Worm (Caenorhabditis elegans) whole organism, early embryonic: ENCODE data around the gene smoc-1.

Source experiments
- B0310.2 ChIP-seq: sonication (generic microtip); optimal IDR thresholded peaks from 2 replicates; lab custom pipeline; 2016; ENCODE audit warnings: mild to moderate bottlenecking, missing genetic modification characterization, missing compliant biosample characterization
- F13C5.2 ChIP-seq: sonication (generic microtip); optimal IDR thresholded peaks from 2 replicates; lab custom pipeline; 2017; ENCODE audit warnings: mild to moderate bottlenecking, missing genetic modification characterization, inconsistent platforms, missing compliant biosample characterization
- aly-1 ChIP-seq: sonication (generic microtip); optimal IDR thresholded peaks from 2 replicates; lab custom pipeline; 2016; ENCODE audit warnings: missing genetic modification characterization, missing compliant biosample characterization
- ama-1 ChIP-seq: fragments of 150-350 bp; optimal IDR thresholded peaks from 2 replicates; lab custom pipeline; 2014
- ceh-13 ChIP-seq: fragments of 200-800 bp; sonication (Bioruptor generic); optimal IDR thresholded peaks from 2 replicates; lab custom pipeline; 2018; ENCODE audit warnings: mild to moderate bottlenecking, missing genetic modification characterization, missing compliant biosample characterization
- ceh-36 ChIP-seq: sonication (generic microtip); optimal IDR thresholded peaks from 2 replicates; lab custom pipeline; 2016; ENCODE audit warnings: missing genetic modification characterization, inconsistent platforms, missing compliant biosample characterization
- ets-7 ChIP-seq: sonication (generic microtip); optimal IDR thresholded peaks from 2 replicates; lab custom pipeline; 2016; ENCODE audit warnings: missing genotype, missing genetic modification characterization, missing compliant biosample characterization
- flt-1 ChIP-seq: fragments of 200-800 bp; sonication (Bioruptor generic); IDR thresholded peaks from 2 replicates; pipeline ENCODE4 v1.3.6; 2022; ENCODE audit warnings: missing genetic modification characterization, missing compliant biosample characterization
- hmbx-1 ChIP-seq: sonication (generic microtip); optimal IDR thresholded peaks from 2 replicates; lab custom pipeline; 2016; ENCODE audit warnings: mild to moderate bottlenecking, missing genetic modification characterization, missing compliant biosample characterization
- hmg-4 ChIP-seq: fragments of 200-800 bp; sonication (Bioruptor generic); optimal IDR thresholded peaks from 2 replicates; lab custom pipeline; 2018; ENCODE audit warnings: mild to moderate bottlenecking, missing genetic modification characterization, missing compliant biosample characterization
- hnd-1 ChIP-seq: sonication (generic microtip); optimal IDR thresholded peaks from 2 replicates; lab custom pipeline; 2016; ENCODE audit warnings: missing genetic modification characterization, missing compliant biosample characterization
- pes-1 ChIP-seq: fragments of 200-800 bp; sonication (Bioruptor generic); IDR thresholded peaks from 2 replicates; pipeline ENCODE4 v1.3.6; 2022; ENCODE audit warnings: missing genetic modification reagents, missing genetic modification characterization, missing compliant biosample characterization
- scrt-1 ChIP-seq: fragments of 200-800 bp; sonication (Bioruptor generic); IDR thresholded peaks from 2 replicates; pipeline ENCODE4 v1.3.6; 2022; ENCODE audit warnings: missing genetic modification characterization, missing compliant biosample characterization
- sea-1 ChIP-seq: fragments of 200-800 bp; sonication (Bioruptor generic); conservative IDR thresholded peaks from 2 replicates; pipeline ENCODE4 v1.3.6; 2022; ENCODE audit warnings: missing genetic modification characterization, missing compliant biosample characterization
- tbx-11 ChIP-seq: fragments of 200-800 bp; sonication (Bioruptor generic); IDR thresholded peaks from 2 replicates; pipeline ENCODE4 v1.3.6; 2022; ENCODE audit warnings: missing genetic modification characterization, missing compliant biosample characterization
- tbx-37 ChIP-seq: fragments of 200-800 bp; sonication (Bioruptor generic); conservative IDR thresholded peaks from 2 replicates; pipeline ENCODE4 v1.3.6; 2022; ENCODE audit warnings: missing genetic modification reagents, missing genetic modification characterization, missing compliant biosample characterization
- tra-4 ChIP-seq: sonication (generic microtip); optimal IDR thresholded peaks from 2 replicates; lab custom pipeline; 2017; ENCODE audit warnings: missing genetic modification characterization, missing compliant biosample characterization

smoc-1 gene

ce11 chrV:11757358-11757757, at the start of gene smoc-1:
Gene smoc-1 (plus strand): TSS chrV:11757658.
- TF ChIP-seq ceh-36 (tag; lab: Kevin White, UChicago) (no peak), hmbx-1 (tag; lab: Kevin White, UChicago) (no peak), B0310.2 (tag; lab: Kevin White, UChicago) (no peak), flt-1 (GFP tag; lab: Robert Waterston, UW) (no peak), F13C5.2 (tag; lab: Kevin White, UChicago) (no peak), tbx-11 (GFP tag; lab: Robert Waterston, UW) (no peak), hnd-1 (tag; lab: Kevin White, UChicago) (no peak), scrt-1 (no peak), ets-7 (tag; lab: Kevin White, UChicago) (no peak), pes-1 (GFP tag; lab: Robert Waterston, UW) (no peak), ceh-13 (GFP tag; lab: Kevin White, UChicago) (no peak), aly-1 (tag; lab: Kevin White, UChicago) (no peak)

- TF ChIP-seq ceh-36 (tag; lab: Kevin White, UChicago), result no peak
- no peak for TF ChIP-seq pes-1 (GFP tag; lab: Robert Waterston, UW)
- TF ChIP-seq ceh-13 (GFP tag; lab: Kevin White, UChicago), result no peak
- TF ChIP-seq hnd-1 (tag; lab: Kevin White, UChicago), result no peak
- no peak for TF ChIP-seq ets-7 (tag; lab: Kevin White, UChicago)
- TF ChIP-seq aly-1 (tag; lab: Kevin White, UChicago), result no peak
- no peak for TF ChIP-seq tra-4 (tag; lab: Kevin White, UChicago)
- TF ChIP-seq hmbx-1 (tag; lab: Kevin White, UChicago), result no peak
- no peak for TF ChIP-seq F13C5.2 (tag; lab: Kevin White, UChicago)
- no peak for TF ChIP-seq hmg-4 (GFP tag; lab: Kevin White, UChicago)
- no peak for TF ChIP-seq B0310.2 (tag; lab: Kevin White, UChicago)
- no peak for TF ChIP-seq tbx-11 (GFP tag; lab: Robert Waterston, UW)
- TF ChIP-seq ama-1 (lab: Kevin White, UChicago), result no peak
- no peak for TF ChIP-seq sea-1 (GFP tag; lab: Robert Waterston, UW)
- TF ChIP-seq tbx-37 (GFP tag; lab: Robert Waterston, UW), result no peak
- no peak for TF ChIP-seq flt-1 (GFP tag; lab: Robert Waterston, UW)
- TF ChIP-seq scrt-1, result no peak
These were observed 45.7 kb upstream of the smoc-1 start for ce11 chrV:11711751-11712150.

- no peak for TF ChIP-seq tbx-37 (GFP tag; lab: Robert Waterston, UW)
- no peak for TF ChIP-seq tra-4 (tag; lab: Kevin White, UChicago)
- no peak for TF ChIP-seq B0310.2 (tag; lab: Kevin White, UChicago)
- TF ChIP-seq ceh-13 (GFP tag; lab: Kevin White, UChicago), result no peak
- no peak for TF ChIP-seq ama-1 (lab: Kevin White, UChicago)
- no peak for TF ChIP-seq F13C5.2 (tag; lab: Kevin White, UChicago)
- no peak for TF ChIP-seq flt-1 (GFP tag; lab: Robert Waterston, UW)
- no peak for TF ChIP-seq aly-1 (tag; lab: Kevin White, UChicago)
- no peak for TF ChIP-seq sea-1 (GFP tag; lab: Robert Waterston, UW)
- TF ChIP-seq hnd-1 (tag; lab: Kevin White, UChicago), result no peak
- TF ChIP-seq hmbx-1 (tag; lab: Kevin White, UChicago), result no peak
- TF ChIP-seq ceh-36 (tag; lab: Kevin White, UChicago), result no peak
- no peak for TF ChIP-seq hmg-4 (GFP tag; lab: Kevin White, UChicago)
- TF ChIP-seq pes-1 (GFP tag; lab: Robert Waterston, UW), result no peak
- no peak for TF ChIP-seq tbx-11 (GFP tag; lab: Robert Waterston, UW)
- TF ChIP-seq ets-7 (tag; lab: Kevin White, UChicago), result no peak
- no peak for TF ChIP-seq scrt-1
These were observed 41.7 kb upstream of the smoc-1 start, which contains the start of gene tre-3 for ce11 chrV:11715797-11716196. Gene tre-3 (minus strand): TSS chrV:11715903.

- TF ChIP-seq hmg-4 (GFP tag; lab: Kevin White, UChicago) (no peak), ama-1 (lab: Kevin White, UChicago) (no peak), B0310.2 (tag; lab: Kevin White, UChicago) (no peak), pes-1 (GFP tag; lab: Robert Waterston, UW) (no peak), ets-7 (tag; lab: Kevin White, UChicago) (no peak), hmbx-1 (tag; lab: Kevin White, UChicago) (no peak), tbx-37 (GFP tag; lab: Robert Waterston, UW) (no peak), flt-1 (GFP tag; lab: Robert Waterston, UW) (no peak), ceh-36 (tag; lab: Kevin White, UChicago) (no peak), sea-1 (GFP tag; lab: Robert Waterston, UW) (no peak), tra-4 (tag; lab: Kevin White, UChicago) (no peak), scrt-1 (no peak), aly-1 (tag; lab: Kevin White, UChicago) (no peak), F13C5.2 (tag; lab: Kevin White, UChicago) (no peak), tbx-11 (GFP tag; lab: Robert Waterston, UW) (no peak)
These were observed 40.5 kb upstream of the smoc-1 start for ce11 chrV:11716930-11717329.

ce11 chrV:11722858-11723257, 34.6 kb upstream of the smoc-1 start:
- TF ChIP-seq ets-7 (tag; lab: Kevin White, UChicago), result no peak
- no peak for TF ChIP-seq aly-1 (tag; lab: Kevin White, UChicago)

ce11 chrV:11725971-11726370, 31.5 kb upstream of the smoc-1 start, which contains the start of gene daf-11:
Gene daf-11 (minus strand): TSS chrV:11726071.
- TF ChIP-seq tbx-37 (GFP tag; lab: Robert Waterston, UW), result no peak
- TF ChIP-seq tra-4 (tag; lab: Kevin White, UChicago), result no peak
- TF ChIP-seq hnd-1 (tag; lab: Kevin White, UChicago), result no peak
- TF ChIP-seq hmbx-1 (tag; lab: Kevin White, UChicago), result no peak
- TF ChIP-seq ama-1 (lab: Kevin White, UChicago), result no peak
- TF ChIP-seq scrt-1, result no peak
- no peak for TF ChIP-seq tbx-11 (GFP tag; lab: Robert Waterston, UW)
- no peak for TF ChIP-seq B0310.2 (tag; lab: Kevin White, UChicago)
- TF ChIP-seq aly-1 (tag; lab: Kevin White, UChicago), result no peak
- TF ChIP-seq pes-1 (GFP tag; lab: Robert Waterston, UW), result no peak
- TF ChIP-seq F13C5.2 (tag; lab: Kevin White, UChicago), result no peak
- TF ChIP-seq hmg-4 (GFP tag; lab: Kevin White, UChicago), result no peak
- no peak for TF ChIP-seq ets-7 (tag; lab: Kevin White, UChicago)
- TF ChIP-seq ceh-13 (GFP tag; lab: Kevin White, UChicago), result no peak
